Fruit fly (Drosophila melanogaster): ENCODE data around the gene RnrL.

dm6 chr2L:10299077-10299809 is 28.5 kb downstream of the RnrL start:
- no peak for TF ChIP-seq Mnt (GFP tag; optimal IDR thresholded peaks at IDR 0.05)
- no peak for TF ChIP-seq CG14711 (tag; optimal IDR thresholded peaks at IDR 0.05)
- no peak for TF ChIP-seq ovo (GFP tag; optimal IDR thresholded peaks at IDR 0.05)
- no peak for TF ChIP-seq CG1620 (GFP tag; optimal IDR thresholded peaks at IDR 0.05)
